Fruit fly (Drosophila melanogaster) whole organism, embryonic: ENCODE data around the gene AlaRS.

Experiments
- Antp ChIP-seq: fragments of 200-800 bp; sonication (Bioruptor generic); optimal IDR thresholded peaks from 3 replicates; lab custom pipeline; 2016; ENCODE audit warnings: missing biosample characterization, missing genetic modification characterization
- Blimp-1 ChIP-seq: fragments of 200-800 bp; sonication (Bioruptor generic); optimal IDR thresholded peaks from 3 replicates; lab custom pipeline; 2018; ENCODE audit warnings: missing biosample characterization, missing genetic modification characterization, mild to moderate bottlenecking, moderate library complexity, missing genetic modification reagents
- CG10209 ChIP-seq: fragments of 200-800 bp; sonication (Bioruptor generic); optimal IDR thresholded peaks from 3 replicates; lab custom pipeline; 2017; ENCODE audit warnings: missing biosample characterization, mild to moderate bottlenecking, missing genetic modification characterization, missing genetic modification reagents
- CG10462 ChIP-seq: fragments of 200-800 bp; sonication (Bioruptor generic); optimal IDR thresholded peaks from 2 replicates; lab custom pipeline; 2016; ENCODE audit warnings: missing biosample characterization, missing genetic modification characterization
- CG12299 ChIP-seq: fragments of 200-800 bp; sonication (Bioruptor generic); optimal IDR thresholded peaks from 2 replicates; lab custom pipeline; 2018; ENCODE audit warnings: missing biosample characterization, mild to moderate bottlenecking, missing genetic modification characterization
- CG12391 ChIP-seq: fragments of 200-800 bp; sonication (Bioruptor generic); optimal IDR thresholded peaks from 3 replicates; lab custom pipeline; 2018; ENCODE audit warnings: missing biosample characterization, mild to moderate bottlenecking, missing genetic modification characterization, moderate library complexity
- CG13123 ChIP-seq: fragments of 200-800 bp; sonication (Bioruptor generic); optimal IDR thresholded peaks from 2 replicates; lab custom pipeline; 2016; ENCODE audit warnings: missing biosample characterization, missing genetic modification characterization
- CG14667 ChIP-seq: fragments of 200-800 bp; sonication (Bioruptor generic); IDR thresholded peaks from 2 replicates; pipeline ENCODE4 v1.3.6; 2022; ENCODE audit warnings: missing biosample characterization, missing genetic modification characterization
- CG1647 ChIP-seq: fragments of 200-800 bp; sonication (Bioruptor generic); optimal IDR thresholded peaks from 3 replicates; lab custom pipeline; 2016; ENCODE audit warnings: missing biosample characterization, missing genetic modification characterization
- CG18476 ChIP-seq: fragments of 200-800 bp; sonication (Bioruptor generic); optimal IDR thresholded peaks from 2 replicates; lab custom pipeline; 2016; ENCODE audit warnings: missing biosample characterization, mild to moderate bottlenecking, missing genetic modification characterization
- CG18619 ChIP-seq: fragments of 200-800 bp; sonication (Bioruptor generic); optimal IDR thresholded peaks from 3 replicates; lab custom pipeline; 2017; ENCODE audit warnings: missing biosample characterization, mild to moderate bottlenecking, missing genetic modification characterization
- CG2120 ChIP-seq: fragments of 200-800 bp; sonication (Bioruptor generic); optimal IDR thresholded peaks from 3 replicates; lab custom pipeline; 2016; ENCODE audit warnings: missing biosample characterization, missing genetic modification characterization
- CG3065 ChIP-seq: fragments of 200-800 bp; sonication (Bioruptor generic); optimal IDR thresholded peaks from 2 replicates; lab custom pipeline; 2016; ENCODE audit warnings: missing biosample characterization, missing genetic modification characterization
- CG31365 ChIP-seq: fragments of 200-800 bp; sonication (Bioruptor generic); optimal IDR thresholded peaks from 2 replicates; lab custom pipeline; 2018; ENCODE audit warnings: missing biosample characterization, mild to moderate bottlenecking, missing genetic modification characterization
- CG31388 ChIP-seq: fragments of 200-800 bp; sonication (Bioruptor generic); optimal IDR thresholded peaks from 2 replicates; lab custom pipeline; 2016; ENCODE audit warnings: missing biosample characterization, missing genetic modification characterization
- CG3407 ChIP-seq: fragments of 200-800 bp; sonication (Bioruptor generic); optimal IDR thresholded peaks from 2 replicates; lab custom pipeline; 2018; ENCODE audit warnings: missing biosample characterization, mild to moderate bottlenecking, missing genetic modification characterization
- CG6683 ChIP-seq: fragments of 200-800 bp; sonication (Bioruptor generic); optimal IDR thresholded peaks from 2 replicates; lab custom pipeline; 2017; ENCODE audit warnings: missing biosample characterization, mild to moderate bottlenecking, missing genetic modification characterization, missing genetic modification reagents
- CG7928 ChIP-seq: fragments of 200-800 bp; sonication (Bioruptor generic); optimal IDR thresholded peaks from 2 replicates; lab custom pipeline; 2017; ENCODE audit warnings: missing biosample characterization, mild to moderate bottlenecking, missing genetic modification characterization
- CG8281 ChIP-seq: fragments of 200-800 bp; sonication (Bioruptor generic); optimal IDR thresholded peaks from 2 replicates; lab custom pipeline; 2018; ENCODE audit warnings: missing biosample characterization, mild to moderate bottlenecking, missing genetic modification characterization, moderate library complexity
- CG8290 ChIP-seq, 3 experiments: fragments of 200-800 bp; sonication (Bioruptor generic); optimal IDR thresholded peaks; 2 replicates each; lab custom pipeline; 2016 to 2019; ENCODE audit warnings: missing biosample characterization in 3 of 3, missing genetic modification characterization in 3 of 3, mild to moderate bottlenecking in 2 of 3, moderate library complexity in 1 of 3
- CG9727 ChIP-seq: fragments of 200-800 bp; sonication (Bioruptor generic); optimal IDR thresholded peaks from 3 replicates; lab custom pipeline; 2017; ENCODE audit warnings: missing biosample characterization, mild to moderate bottlenecking, missing genetic modification characterization
- D ChIP-seq, 2 experiments: fragments of 200-800 bp in 1 of 2; fragments of >200 bp in 1 of 2; sonication (Bioruptor generic) in 1 of 2; optimal IDR thresholded peaks; 2 replicates in 1 of 2; 3 replicates in 1 of 2; lab custom pipeline; 2017; ENCODE audit warnings: mild to moderate bottlenecking in 1 of 2, missing biosample characterization in 1 of 2, missing genetic modification characterization in 1 of 2, missing genetic modification reagents in 1 of 2
- Dfd ChIP-seq, 2 experiments: fragments of >200 bp; optimal IDR thresholded peaks; 2 replicates each; lab custom pipeline; 2017; ENCODE audit warnings: missing biosample characterization in 2 of 2, missing genetic modification characterization in 2 of 2
- E2f2 ChIP-seq: fragments of 200-800 bp; sonication (Bioruptor generic); IDR thresholded peaks from 2 replicates; pipeline ENCODE4 v1.3.6; 2022; ENCODE audit warnings: missing biosample characterization, missing genetic modification characterization
- HmgZ ChIP-seq: fragments of 200-800 bp; sonication (Bioruptor generic); optimal IDR thresholded peaks from 2 replicates; lab custom pipeline; 2018; ENCODE audit warnings: missing biosample characterization, mild to moderate bottlenecking, missing genetic modification characterization
- Hmr ChIP-seq: fragments of 200-800 bp; sonication (Bioruptor generic); optimal IDR thresholded peaks from 3 replicates; lab custom pipeline; 2017; ENCODE audit warnings: mild to moderate bottlenecking, missing biosample characterization, missing genetic modification reagents, missing genetic modification characterization
- Lhr ChIP-seq: fragments of 200-800 bp; sonication (Bioruptor generic); optimal IDR thresholded peaks from 3 replicates; lab custom pipeline; 2017; ENCODE audit warnings: mild to moderate bottlenecking, missing biosample characterization, missing genetic modification reagents, missing genetic modification characterization
- Meics ChIP-seq: fragments of 200-800 bp; sonication (Bioruptor generic); optimal IDR thresholded peaks from 2 replicates; lab custom pipeline; 2017; ENCODE audit warnings: missing biosample characterization, mild to moderate bottlenecking, missing genetic modification characterization
- Mes4 ChIP-seq: fragments of 200-800 bp; sonication (Bioruptor generic); optimal IDR thresholded peaks from 2 replicates; lab custom pipeline; 2016; ENCODE audit warnings: missing biosample characterization, missing genetic modification characterization
- Pdp1 ChIP-seq, 2 experiments: fragments of 200-800 bp; sonication (Bioruptor generic); optimal IDR thresholded peaks; 3 replicates each; lab custom pipeline; 2016; ENCODE audit warnings: missing biosample characterization in 2 of 2, missing genetic modification characterization in 2 of 2, mild to moderate bottlenecking in 1 of 2, moderate library complexity in 1 of 2
- ac ChIP-seq: fragments of 200-800 bp; sonication (Bioruptor generic); optimal IDR thresholded peaks from 3 replicates; lab custom pipeline; 2017; ENCODE audit warnings: missing biosample characterization, mild to moderate bottlenecking, missing genetic modification characterization
- ems ChIP-seq: fragments of 200-800 bp; sonication (Bioruptor generic); optimal IDR thresholded peaks from 3 replicates; lab custom pipeline; 2016; ENCODE audit warnings: missing biosample characterization, missing genetic modification characterization
- eve ChIP-seq, 2 experiments: fragments of >200 bp; optimal IDR thresholded peaks; 2 replicates each; lab custom pipeline; 2017; ENCODE audit warnings: missing biosample characterization in 2 of 2, missing genetic modification characterization in 2 of 2
- gcm2 ChIP-seq: fragments of 200-800 bp; sonication (Bioruptor generic); optimal IDR thresholded peaks from 2 replicates; lab custom pipeline; 2016; ENCODE audit warnings: missing biosample characterization, missing genetic modification characterization
- gem ChIP-seq: fragments of 200-800 bp; sonication (Bioruptor generic); optimal IDR thresholded peaks from 2 replicates; lab custom pipeline; 2019; ENCODE audit warnings: missing biosample characterization, mild to moderate bottlenecking, missing genetic modification characterization, moderate library complexity
- gsb-n ChIP-seq: fragments of 200-800 bp; sonication (Bioruptor generic); optimal IDR thresholded peaks from 3 replicates; lab custom pipeline; 2018; ENCODE audit warnings: missing biosample characterization, mild to moderate bottlenecking, missing genetic modification characterization
- hkb ChIP-seq, 2 experiments: fragments of 200-800 bp in 1 of 2; fragments of >200 bp in 1 of 2; sonication (Bioruptor generic) in 1 of 2; IDR thresholded peaks in 1 of 2; optimal IDR thresholded peaks in 1 of 2; 2 replicates each; pipeline versions ENCODE4 v1.3.6 to Lab custom; 2017 to 2022; ENCODE audit warnings: missing biosample characterization in 1 of 2, missing genetic modification characterization in 1 of 2
- jing ChIP-seq: fragments of 200-800 bp; sonication (Bioruptor generic); optimal IDR thresholded peaks from 2 replicates; lab custom pipeline; 2018; ENCODE audit warnings: missing biosample characterization, mild to moderate bottlenecking, missing genetic modification characterization
- jumu ChIP-seq: fragments of 200-800 bp; sonication (Bioruptor generic); optimal IDR thresholded peaks from 3 replicates; lab custom pipeline; 2016; ENCODE audit warnings: missing biosample characterization, missing genetic modification characterization
- lola ChIP-seq, 3 experiments: fragments of >200 bp in 2 of 3; fragments of 200-800 bp in 1 of 3; sonication (Bioruptor generic) in 1 of 3; optimal IDR thresholded peaks; 2 replicates each; lab custom pipeline; 2017 to 2019; ENCODE audit warnings: missing biosample characterization in 3 of 3, missing genetic modification characterization in 3 of 3, mild to moderate bottlenecking in 1 of 3, moderate library complexity in 1 of 3
- org-1 ChIP-seq: fragments of 200-800 bp; sonication (Bioruptor generic); optimal IDR thresholded peaks from 2 replicates; lab custom pipeline; 2017; ENCODE audit warnings: missing biosample characterization, missing genetic modification characterization
- p53 ChIP-seq: fragments of 200-800 bp; sonication (Bioruptor generic); optimal IDR thresholded peaks from 2 replicates; lab custom pipeline; 2016; ENCODE audit warnings: missing biosample characterization, missing genetic modification characterization
- pan ChIP-seq, 4 experiments: fragments of >200 bp in 3 of 4; fragments of 200-800 bp in 1 of 4; sonication (Bioruptor generic) in 1 of 4; optimal IDR thresholded peaks in 3 of 4; IDR thresholded peaks in 1 of 4; 2 replicates each; pipeline versions ENCODE4 v1.3.6 to Lab custom; 2017 to 2022; ENCODE audit warnings: missing biosample characterization in 2 of 4, missing genetic modification characterization in 2 of 4, mixed read lengths in 1 of 4
- pho ChIP-seq: fragments of 200-800 bp; sonication (Bioruptor generic); optimal IDR thresholded peaks from 2 replicates; lab custom pipeline; 2016; ENCODE audit warnings: missing biosample characterization, missing genetic modification characterization
- phol ChIP-seq: fragments of 200-800 bp; sonication (Bioruptor generic); optimal IDR thresholded peaks from 3 replicates; lab custom pipeline; 2018; ENCODE audit warnings: missing biosample characterization, mild to moderate bottlenecking, missing genetic modification characterization, moderate library complexity
- sob ChIP-seq: fragments of 200-800 bp; sonication (Bioruptor generic); IDR thresholded peaks from 2 replicates; pipeline ENCODE4 v1.3.6; 2022; ENCODE audit warnings: missing biosample characterization, missing genetic modification characterization
- stwl ChIP-seq: fragments of 200-800 bp; sonication (Bioruptor generic); optimal IDR thresholded peaks from 3 replicates; lab custom pipeline; 2018; ENCODE audit warnings: missing biosample characterization, mild to moderate bottlenecking, missing genetic modification characterization, moderate library complexity
- tup ChIP-seq: fragments of 200-800 bp; sonication (Bioruptor generic); optimal IDR thresholded peaks from 2 replicates; lab custom pipeline; 2016; ENCODE audit warnings: missing biosample characterization, mild to moderate bottlenecking, missing genetic modification characterization, moderate library complexity

The AlaRS gene

dm6 chr2L:8382646-8383045 lies 1.1 kb upstream of the AlaRS start, which contains the start of the genes CG13392 and Rcd4 (continued):
- TF ChIP-seq Hmr (GFP tag; lab: Kevin White, UChicago) (peak; percentile 78), jumu (GFP tag; lab: Kevin White, UChicago) (peak; percentile 73), CG8281 (tag; lab: Kevin White, UChicago) (no peak), gcm2 (GFP tag; lab: Kevin White, UChicago) (peak; percentile 5), stwl (tag; lab: Kevin White, UChicago) (peak; percentile 100), CG3407 (GFP tag; lab: Kevin White, UChicago) (no peak), CG12299 (tag; lab: Kevin White, UChicago) (peak; percentile 41), jing (no peak), hkb (optimal IDR thresholded peaks at IDR 0.05; lab: Kevin White, UChicago) (no peak), hkb (GFP tag; IDR thresholded peaks at IDR 0.05; lab: Robert Waterston, UW) (peak; percentile 51), CG10209 (GFP tag; lab: Kevin White, UChicago) (peak; percentile 57), ac (GFP tag; lab: Kevin White, UChicago) (no peak), pan (optimal IDR thresholded peaks at IDR 0.05; lab: Kevin White, UChicago) (no peak), pan (GFP tag; optimal IDR thresholded peaks at IDR 0.05 in 1 of 2, IDR thresholded peaks at IDR 0.05 in 1 of 2) (peak in 1 of 2 experiments; percentile 58), Lhr (GFP tag; lab: Kevin White, UChicago) (peak; percentile 35), CG18476 (GFP tag; lab: Kevin White, UChicago) (peak; percentile 28), CG1647 (GFP tag; lab: Kevin White, UChicago) (peak; percentile 76), CG10462 (GFP tag; lab: Kevin White, UChicago) (no peak), CG9727 (GFP tag; lab: Kevin White, UChicago) (peak; percentile 30), HmgZ (tag; lab: Kevin White, UChicago) (peak; percentile 84), CG3065 (no peak), CG31365 (no peak), Meics (peak; percentile 62), CG8290 (GFP tag; optimal IDR thresholded peaks at IDR 0.05; lab: Kevin White, UChicago) (peak; percentile 70), CG8290 (tag; optimal IDR thresholded peaks at IDR 0.05; lab: Kevin White, UChicago) (peak; percentile 42 to 96), E2f2 (GFP tag; lab: Robert Waterston, UW) (peak; percentile 56), lola (GFP tag; optimal IDR thresholded peaks at IDR 0.05; lab: Kevin White, UChicago) (peak in 1 of 3 experiments; percentile 6), p53 (GFP tag; lab: Kevin White, UChicago) (peak; percentile 26), Mes4 (GFP tag; lab: Kevin White, UChicago) (no peak), gem (tag; lab: Kevin White, UChicago) (peak; percentile 7), CG7928 (GFP tag; lab: Kevin White, UChicago) (peak; percentile 25), CG18619 (GFP tag; lab: Kevin White, UChicago) (peak; percentile 36), pho (GFP tag; lab: Kevin White, UChicago) (peak; percentile 79), ems (GFP tag; lab: Kevin White, UChicago) (peak; percentile 67), Pdp1 (GFP tag; optimal IDR thresholded peaks at IDR 0.05; lab: Kevin White, UChicago) (peak; percentile 73 to 82), CG31388 (GFP tag; lab: Kevin White, UChicago) (no peak), CG2120 (GFP tag; lab: Kevin White, UChicago) (peak; percentile 88), Antp (peak; percentile 85), sob (peak; percentile 91), org-1 (peak; percentile 20), D (optimal IDR thresholded peaks at IDR 0.05; lab: Kevin White, UChicago) (no peak), D (GFP tag; optimal IDR thresholded peaks at IDR 0.05; lab: Kevin White, UChicago) (no peak), tup (GFP tag; lab: Kevin White, UChicago) (peak; percentile 76), CG14667 (no peak), eve (GFP tag; optimal IDR thresholded peaks at IDR 0.05; lab: Kevin White, UChicago) (no peak), CG6683 (GFP tag; lab: Kevin White, UChicago) (peak; percentile 32), CG12391 (peak; percentile 47), gsb-n (tag; lab: Kevin White, UChicago) (peak; percentile 21), phol (tag; lab: Kevin White, UChicago) (peak; percentile 7), Dfd (GFP tag; optimal IDR thresholded peaks at IDR 0.05; lab: Kevin White, UChicago) (no peak), CG13123 (GFP tag; lab: Kevin White, UChicago) (no peak), Blimp-1 (GFP tag; lab: Kevin White, UChicago) (peak; percentile 27)
